Worm (Caenorhabditis elegans) whole organism, dauer: ENCODE data around the gene T23F6.5.

Experiments used
- unc-62 ChIP-seq: sonication (generic microtip); optimal IDR thresholded peaks from 2 replicates; lab custom pipeline; 2017; ENCODE audit warnings: missing biosample characterization, missing genetic modification reagents, missing genetic modification characterization

Gene T23F6.5

DNA sequence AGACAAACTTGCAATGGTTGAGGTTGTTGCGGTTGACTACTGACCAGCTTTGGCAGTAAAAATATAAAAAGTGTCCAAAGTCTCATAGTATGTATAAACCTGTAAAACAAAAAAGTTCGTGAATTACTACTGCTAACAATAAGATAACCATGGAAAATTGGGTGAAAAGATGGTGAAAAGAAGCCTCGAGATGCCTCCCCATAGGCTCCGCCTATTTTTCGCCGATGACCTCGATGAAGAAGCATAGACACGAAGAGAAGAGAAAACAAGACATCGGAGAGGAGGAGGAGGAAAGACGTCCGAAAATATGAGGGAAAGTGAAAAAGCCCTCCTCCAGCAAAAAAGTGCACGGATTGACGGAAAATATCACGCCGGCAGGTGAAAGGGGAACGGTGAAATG is at the start of gene T23F6.5:
Gene T23F6.5, minus strand, starts transcription at position 101 of the 400 bp plus-strand sequence.
- no peak for TF ChIP-seq unc-62 (GFP tag; lab: Kevin White, UChicago)

ce11 chrIV:12790871-12791270 is 49.5 kb upstream of the T23F6.5 start, which contains the start of gene F07C6.2:
TSS of gene F07C6.2 (plus strand) at chrIV:12791171.
- TF ChIP-seq unc-62 (GFP tag; lab: Kevin White, UChicago) = no peak

- no peak for TF ChIP-seq unc-62 (GFP tag; lab: Kevin White, UChicago)
Observed at ce11 chrIV:12789088-12789487, 47.8 kb upstream of the T23F6.5 start, which contains the start of gene F07C6.3. TSS of gene F07C6.3 (plus strand) at chrIV:12789235.

- no peak for TF ChIP-seq unc-62 (GFP tag; lab: Kevin White, UChicago)
Observed at ce11 chrIV:12785988-12786387, 44.6 kb upstream of the T23F6.5 start.

DNA sequence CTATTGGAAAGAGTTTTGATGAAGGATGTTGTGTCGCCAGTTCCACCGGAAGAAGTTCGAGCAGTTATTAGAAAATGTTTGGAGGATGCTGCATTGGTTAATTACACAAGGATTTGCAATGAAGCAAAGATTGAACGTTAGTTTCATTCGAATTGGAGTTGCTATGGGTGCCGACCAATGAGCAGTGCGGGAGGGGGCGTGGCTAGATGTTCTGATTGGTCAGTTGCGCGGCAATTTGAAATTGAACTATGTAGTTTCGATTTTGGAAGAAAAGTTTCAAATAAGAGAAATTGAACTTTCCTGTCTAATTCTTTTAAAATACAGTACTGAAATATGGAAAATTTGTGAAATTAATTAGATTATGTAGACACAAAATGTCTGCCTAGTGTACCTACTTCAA is 41.8 kb upstream of the T23F6.5 start:
- TF ChIP-seq unc-62 (GFP tag; lab: Kevin White, UChicago) = no peak

DNA sequence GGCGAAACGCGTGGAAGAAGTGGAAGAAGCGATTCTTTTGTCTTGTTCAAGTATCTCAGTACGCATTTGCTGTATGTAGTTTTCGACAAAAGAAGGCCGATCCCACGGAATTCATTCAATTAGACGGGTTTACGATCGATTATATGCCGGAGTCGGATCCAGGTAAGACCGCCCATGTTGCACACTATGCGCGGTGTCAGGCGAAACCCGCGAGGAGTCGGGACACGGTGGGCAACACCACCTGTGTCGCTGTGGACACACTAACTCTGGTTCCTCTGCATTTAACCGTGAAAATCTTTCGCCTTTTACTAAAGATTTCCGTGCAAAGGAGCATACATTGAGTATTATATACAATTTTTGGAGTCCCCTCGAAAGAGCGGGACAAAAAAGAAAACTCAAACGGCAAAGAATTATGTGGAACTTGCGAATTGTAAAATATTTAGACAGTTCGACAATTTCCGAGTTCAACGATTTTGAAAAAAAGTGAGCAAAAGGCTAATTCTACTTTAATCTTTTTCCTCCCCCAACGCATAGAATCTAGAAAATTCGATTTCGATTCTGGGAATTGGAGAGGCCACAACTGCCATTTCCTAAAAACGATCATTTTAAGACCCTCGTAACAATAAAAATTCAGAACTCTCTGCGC is 40.6 kb upstream of the T23F6.5 start:
- TF ChIP-seq unc-62 (GFP tag; lab: Kevin White, UChicago) = no peak

- no peak for TF ChIP-seq unc-62 (GFP tag; lab: Kevin White, UChicago)
Observed at ce11 chrIV:12780980-12781379, 39.6 kb upstream of the T23F6.5 start.

DNA sequence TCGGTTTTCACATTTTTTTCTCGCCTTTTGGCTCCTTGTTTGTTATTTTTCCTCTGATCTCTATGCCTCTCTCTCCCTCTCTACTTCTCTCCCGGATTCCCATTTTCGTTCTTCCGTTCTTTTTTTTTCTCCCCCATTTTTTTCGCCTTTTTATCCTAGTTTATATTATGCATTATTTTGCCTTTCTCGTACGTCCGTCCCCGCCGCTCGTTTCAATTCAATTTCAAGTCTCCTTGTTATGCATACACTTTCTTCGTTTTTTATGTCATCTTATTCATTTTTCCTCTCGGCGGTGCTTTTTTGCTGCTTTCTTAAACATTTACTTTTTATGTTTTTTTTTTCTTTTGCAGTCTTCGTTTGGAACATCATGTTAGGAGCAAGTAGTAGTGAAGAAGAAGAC is 32.2 kb upstream of the T23F6.5 start, which contains the start of gene unc-31:
Gene unc-31, plus strand, starts transcription at position 349 of the 400 bp plus-strand sequence.
- TF ChIP-seq unc-62 (GFP tag; lab: Kevin White, UChicago) = no peak

- TF ChIP-seq unc-62 (GFP tag; lab: Kevin White, UChicago) = no peak
Observed at ce11 chrIV:12771414-12771813, 30.1 kb upstream of the T23F6.5 start.

ce11 chrIV:12765067-12765466 is 23.7 kb upstream of the T23F6.5 start, which contains the start of gene ZK897.10:
TSS of gene ZK897.10 (plus strand) at chrIV:12765351.
- no peak for TF ChIP-seq unc-62 (GFP tag; lab: Kevin White, UChicago)

DNA sequence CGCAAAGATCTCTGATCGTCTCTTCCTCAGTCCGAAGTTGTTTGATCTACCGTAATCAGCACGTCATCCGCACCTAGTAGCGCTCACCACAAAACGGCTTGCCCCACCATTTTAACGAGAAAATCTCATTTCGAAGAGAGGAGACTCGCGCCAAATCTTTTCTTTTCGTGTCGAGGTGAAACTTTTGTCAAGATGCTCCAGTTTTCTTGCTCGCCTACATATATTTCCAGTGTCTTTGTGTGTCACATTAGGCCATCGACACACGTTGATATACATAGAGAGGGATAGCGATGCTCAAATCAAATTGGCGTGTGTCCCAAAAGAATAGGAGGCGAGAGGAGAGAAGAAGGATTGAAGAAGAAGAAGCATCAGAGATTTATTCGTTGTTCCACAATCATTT is 21.4 kb upstream of the T23F6.5 start:
- no peak for TF ChIP-seq unc-62 (GFP tag; lab: Kevin White, UChicago)

ce11 chrIV:12757470-12757869 is 16.1 kb upstream of the T23F6.5 start, which contains the start of gene flp-9:
TSS of gene flp-9 (minus strand) at chrIV:12757570.
- no peak for TF ChIP-seq unc-62 (GFP tag; lab: Kevin White, UChicago)

ce11 chrIV:12755641-12756040 is 14.3 kb upstream of the T23F6.5 start:
- no peak for TF ChIP-seq unc-62 (GFP tag; lab: Kevin White, UChicago)

DNA sequence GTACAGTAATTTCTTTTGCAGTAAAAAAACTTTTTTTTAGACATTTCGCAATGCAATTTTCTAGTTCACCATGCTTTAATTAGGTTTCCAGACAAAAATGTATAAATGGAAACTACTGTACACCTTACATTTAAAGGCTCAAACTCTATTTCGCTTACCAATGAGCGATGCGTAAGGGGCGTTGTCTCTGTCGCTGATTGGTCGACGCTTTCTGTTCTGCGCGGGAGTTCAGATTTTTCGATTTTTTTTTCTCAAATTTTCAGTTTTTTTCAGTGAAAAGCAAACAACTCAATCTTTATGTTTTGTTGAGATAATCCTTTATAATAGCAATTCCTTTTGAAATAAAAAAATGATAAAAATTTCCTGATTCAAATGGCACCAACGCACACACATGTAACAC is 12.8 kb upstream of the T23F6.5 start:
- TF ChIP-seq unc-62 (GFP tag; lab: Kevin White, UChicago) = no peak

DNA sequence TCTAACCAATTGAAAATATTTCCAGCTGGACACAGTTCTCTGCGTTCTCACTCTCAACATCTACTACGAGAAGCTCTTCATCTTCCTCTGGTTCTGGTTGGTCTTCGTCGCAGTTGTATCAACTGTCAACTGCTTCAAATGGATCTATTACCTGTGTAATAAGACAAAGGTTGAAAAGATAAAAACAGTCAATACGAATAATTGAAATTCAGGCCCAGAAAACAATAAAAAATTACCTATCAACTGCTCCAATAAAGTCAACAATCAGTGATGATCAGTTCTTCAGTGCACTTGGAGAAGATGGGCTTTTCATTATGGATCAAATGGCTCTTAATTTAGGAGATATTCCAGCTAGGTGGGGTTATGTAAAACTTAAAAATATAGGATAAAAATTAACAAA is 7.4 kb upstream of the T23F6.5 start:
- TF ChIP-seq unc-62 (GFP tag; lab: Kevin White, UChicago) = no peak

- TF ChIP-seq unc-62 (GFP tag; lab: Kevin White, UChicago) = no peak
Observed at ce11 chrIV:12746284-12746683, 4.9 kb upstream of the T23F6.5 start, which contains the start of gene inx-6. TSS of gene inx-6 (plus strand) at chrIV:12746584.

- TF ChIP-seq unc-62 (GFP tag; lab: Kevin White, UChicago) = no peak
Observed at ce11 chrIV:12744713-12745112, 3.4 kb upstream of the T23F6.5 start, which contains the start of gene C36H8.1. TSS of gene C36H8.1 (minus strand) at chrIV:12744813.
